Fruit fly (Drosophila melanogaster) S2 (cell line): Measurements from ENCODE around the gene CG9004.

Experiments used
- CG8478 ChIP-seq: fragments of >200 bp; optimal IDR thresholded peaks from 2 replicates; lab custom pipeline; 2018
- CTCF ChIP-seq, 2 experiments: fragments of >200 bp; optimal IDR thresholded peaks; 2 replicates each; lab custom pipeline; 2018

DNA sequence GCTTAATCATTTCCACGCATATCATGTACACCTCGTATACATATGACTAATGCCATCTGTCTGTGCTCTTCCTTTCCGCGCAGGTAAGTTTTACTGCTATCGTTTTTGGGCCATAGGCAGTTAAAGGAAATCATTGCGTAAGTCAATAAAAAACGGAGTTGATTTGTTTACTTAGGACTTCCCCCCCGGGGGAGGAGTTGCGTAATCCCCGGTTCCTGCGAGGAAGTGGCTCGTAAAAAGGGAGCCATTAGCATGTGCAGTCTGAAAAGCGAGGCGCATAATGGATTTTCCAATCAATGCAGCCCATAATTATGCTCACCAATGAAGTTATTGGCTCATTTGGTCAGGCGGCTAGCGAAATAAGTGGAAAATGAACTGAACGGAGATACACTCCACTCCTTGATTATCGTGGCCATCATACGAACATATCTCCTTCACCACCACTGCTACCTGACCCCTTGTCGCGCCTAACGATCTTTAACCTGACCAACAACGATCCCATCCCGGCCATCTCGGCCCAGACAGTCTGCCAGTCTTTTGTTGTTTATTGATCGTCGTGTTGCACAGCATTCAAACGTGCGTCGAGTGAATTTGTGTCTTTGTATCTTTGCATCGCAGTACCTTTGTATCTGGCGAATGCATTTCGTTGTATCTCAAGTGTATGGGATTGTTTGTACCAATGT is 11.9 kb downstream of the CG9004 start:
- no peak for TF ChIP-seq CG8478 (lab: Kevin White, UChicago)
- no peak for TF ChIP-seq CTCF (optimal IDR thresholded peaks at IDR 0.05; lab: Kevin White, UChicago)
